Fruit fly (Drosophila melanogaster): ENCODE measurements around the gene Jhbp4.

Gene Jhbp4

dm6 chr3R:16004691-16005474 lies 38.4 kb upstream of the Jhbp4 start (continued):
- TF ChIP-seq hkb (optimal IDR thresholded peaks at IDR 0.05), result no peak
- no peak for TF ChIP-seq hkb (GFP tag; IDR thresholded peaks at IDR 0.05)
- no peak for TF ChIP-seq dan (GFP tag; IDR thresholded peaks at IDR 0.05)
- peak; percentile 7 for TF ChIP-seq Ets65A (GFP tag)
- no peak for TF ChIP-seq Mad (GFP tag; optimal IDR thresholded peaks at IDR 0.05)
- TF ChIP-seq D19B (GFP tag; optimal IDR thresholded peaks at IDR 0.05), result no peak
- no peak for TF ChIP-seq Taf1 (GFP tag; IDR thresholded peaks at IDR 0.05)
- TF ChIP-seq CG4617 (GFP tag; optimal IDR thresholded peaks at IDR 0.05; ENCODE audit: borderline replicate concordance), result no peak
- TF ChIP-seq CG16815 (GFP tag; optimal IDR thresholded peaks at IDR 0.05), result no peak
- TF ChIP-seq corto (GFP tag; optimal IDR thresholded peaks at IDR 0.05), result no peak
- no peak for TF ChIP-seq Optix (GFP tag; IDR thresholded peaks at IDR 0.05)
- TF ChIP-seq sima (GFP tag; optimal IDR thresholded peaks at IDR 0.05), result no peak
- TF ChIP-seq hth (optimal IDR thresholded peaks at IDR 0.05), result no peak
- no peak for TF ChIP-seq CG13624 (GFP tag; optimal IDR thresholded peaks at IDR 0.05)
- TF ChIP-seq Trl (optimal IDR thresholded peaks at IDR 0.05), result no peak
- no peak for TF ChIP-seq Trl (GFP tag; optimal IDR thresholded peaks at IDR 0.05)
- TF ChIP-seq CG7357 (GFP tag; IDR thresholded peaks at IDR 0.05), result no peak
- peak; percentile 30 for TF ChIP-seq Vsx1 (GFP tag; optimal IDR thresholded peaks at IDR 0.05)
- no peak for TF ChIP-seq Dp (GFP tag; optimal IDR thresholded peaks at IDR 0.05)
- TF ChIP-seq jigr1 (GFP tag; IDR thresholded peaks at IDR 0.05), result no peak
- TF ChIP-seq onecut (GFP tag; IDR thresholded peaks at IDR 0.05), result no peak
- peak; percentile 22; the same call in 1 of the 2 replicates for TF ChIP-seq sob (GFP tag; IDR thresholded peaks at IDR 0.05)
- no peak for TF ChIP-seq da (GFP tag; optimal IDR thresholded peaks at IDR 0.05)
- TF ChIP-seq unc-4 (GFP tag; IDR thresholded peaks at IDR 0.05; ENCODE audit: partially characterized antibody), result no peak
- TF ChIP-seq gcm (GFP tag; optimal IDR thresholded peaks at IDR 0.05), result no peak
- TF ChIP-seq Xrp1 (GFP tag; IDR thresholded peaks at IDR 0.05), result no peak
- no peak for TF ChIP-seq Abd-B (GFP tag; optimal IDR thresholded peaks at IDR 0.05)
- no peak for TF ChIP-seq sim (GFP tag; IDR thresholded peaks at IDR 0.05)
- TF ChIP-seq CG12391 (tag; optimal IDR thresholded peaks at IDR 0.05), result no peak
- no peak for TF ChIP-seq CG9609 (GFP tag; optimal IDR thresholded peaks at IDR 0.05)
- TF ChIP-seq luna (GFP tag; optimal IDR thresholded peaks at IDR 0.05), result no peak
- TF ChIP-seq Tbp (GFP tag; optimal IDR thresholded peaks at IDR 0.05), result no peak
- no peak for TF ChIP-seq NC2α (GFP tag; optimal IDR thresholded peaks at IDR 0.05)
- no peak for TF ChIP-seq nerfin-1 (tag; optimal IDR thresholded peaks at IDR 0.05)
- TF ChIP-seq CG8765 (GFP tag; IDR thresholded peaks at IDR 0.05), result no peak
- no peak for TF ChIP-seq eyg (GFP tag; optimal IDR thresholded peaks at IDR 0.05)
- TF ChIP-seq CG4820 (GFP tag; optimal IDR thresholded peaks at IDR 0.05), result no peak
- TF ChIP-seq tap (tag; optimal IDR thresholded peaks at IDR 0.05), result no peak
- no peak for TF ChIP-seq stwl (tag; optimal IDR thresholded peaks at IDR 0.05)
- TF ChIP-seq dati (GFP tag; IDR thresholded peaks at IDR 0.05), result no peak
- no peak for TF ChIP-seq CG1529 (GFP tag; optimal IDR thresholded peaks at IDR 0.05)
- TF ChIP-seq yki (optimal IDR thresholded peaks at IDR 0.05), result no peak
- TF ChIP-seq CG5245 (GFP tag; optimal IDR thresholded peaks at IDR 0.05), result no peak
- TF ChIP-seq toy (GFP tag; IDR thresholded peaks at IDR 0.05), result no peak
- TF ChIP-seq Med (GFP tag), result peak; percentile 85
- TF ChIP-seq Bteb2 (GFP tag; optimal IDR thresholded peaks at IDR 0.05), result no peak
- 0 out of 3 replicates have a peak, but pooled peaks have one; percentile 24 for TF ChIP-seq CG2199 (GFP tag; IDR thresholded peaks at IDR 0.05)
- TF ChIP-seq Rfx (GFP tag; IDR thresholded peaks at IDR 0.05), result peak; percentile 39; the same call in 1 of the 2 replicates
- no peak for TF ChIP-seq gsb-n (tag; optimal IDR thresholded peaks at IDR 0.05)
- no peak for TF ChIP-seq gce (GFP tag; IDR thresholded peaks at IDR 0.05)
- TF ChIP-seq twi (tag; optimal IDR thresholded peaks at IDR 0.05), result no peak
- no peak for TF ChIP-seq Antp (GFP tag; optimal IDR thresholded peaks at IDR 0.05)
- 0 out of 3 replicates have a peak, but pooled peaks have one; percentile 49 for TF ChIP-seq vnd (GFP tag; IDR thresholded peaks at IDR 0.05; ENCODE audit: partially characterized antibody)
